Worm (Caenorhabditis elegans) whole organism, L4/young adult: ENCODE measurements around the gene math-48.

Experiments
- W03F9.2 ChIP-seq: fragments of 150-350 bp; optimal IDR thresholded peaks from 2 replicates; lab custom pipeline; 2014; ENCODE audit warnings: missing biosample characterization, missing genetic modification characterization
- dao-5 ChIP-seq: sonication (generic microtip); optimal IDR thresholded peaks from 2 replicates; lab custom pipeline; 2016; ENCODE audit warnings: missing genotype, missing genetic modification characterization, moderate library complexity, missing compliant biosample characterization

DNA sequence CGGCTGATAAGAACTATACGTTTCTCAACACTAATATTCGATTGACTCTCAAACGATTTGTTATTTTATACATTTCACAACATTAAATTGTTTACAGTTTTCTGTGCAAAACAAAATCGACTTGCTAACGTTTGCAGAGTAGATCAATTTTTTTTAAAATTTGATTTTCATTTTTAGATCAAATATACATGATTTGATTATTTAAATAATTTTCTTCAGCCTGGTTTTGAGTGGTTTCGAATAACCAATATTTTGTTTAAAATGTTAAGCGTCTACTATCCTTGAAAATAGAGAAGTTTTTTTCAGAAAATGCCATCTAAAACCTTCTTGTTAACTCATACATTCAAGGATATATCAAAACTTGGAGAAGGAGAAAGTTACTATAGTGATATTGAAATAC is 47.4 kb upstream of the math-48 start, which contains the start of gene math-21:
- TF ChIP-seq W03F9.2 = no peak
- TF ChIP-seq dao-5 (tag; lab: Kevin White, UChicago) = no peak
